Worm (Caenorhabditis elegans): Measurements from ENCODE around the gene abu-10.

abu-10 gene

ce11 chrX:3814827-3815226, 16.8 kb downstream of the abu-10 start:
- TF ChIP-seq him-1 (tag; optimal IDR thresholded peaks at IDR 0.05) (no peak), W03F9.2 (tag; optimal IDR thresholded peaks at IDR 0.05) (no peak), dao-5 (tag; optimal IDR thresholded peaks at IDR 0.05) (no peak)

DNA sequence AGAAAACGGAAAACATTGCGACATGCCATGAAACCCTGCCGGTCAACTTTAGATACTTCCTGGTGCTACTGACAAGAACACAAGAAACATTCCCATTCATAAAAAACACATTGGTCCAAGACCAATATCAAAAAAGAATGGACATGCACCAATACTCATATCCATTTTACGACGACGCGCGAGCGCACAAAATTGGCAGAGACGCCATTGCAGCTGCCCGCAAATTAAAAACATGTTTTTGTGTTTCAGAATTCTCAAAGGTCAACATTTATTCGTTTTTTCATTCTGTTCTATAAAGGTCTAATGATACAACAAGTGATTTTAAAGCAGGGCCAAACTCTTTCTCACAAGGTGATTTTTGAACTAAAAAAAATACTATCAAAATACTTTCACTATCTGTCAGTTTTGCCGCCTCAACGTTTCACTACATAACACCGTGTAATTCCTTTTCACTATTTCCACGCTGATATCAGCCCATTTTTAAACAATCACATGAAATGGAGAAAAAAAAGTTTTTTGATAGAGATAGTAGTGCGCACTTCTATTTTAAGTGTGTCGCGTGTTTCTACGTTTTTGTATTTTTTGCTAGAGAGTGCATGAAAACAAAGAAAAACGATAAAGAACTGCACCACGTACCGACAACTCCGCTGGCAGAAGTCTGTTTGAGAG, 21.0 kb downstream of the abu-10 start:
- TF ChIP-seq W03F9.2 (tag; optimal IDR thresholded peaks at IDR 0.05): no peak
- no peak for TF ChIP-seq him-1 (tag; optimal IDR thresholded peaks at IDR 0.05)
- no peak for TF ChIP-seq dao-5 (tag; optimal IDR thresholded peaks at IDR 0.05)

- no peak for TF ChIP-seq W03F9.2 (tag; optimal IDR thresholded peaks at IDR 0.05)
- no peak for TF ChIP-seq him-1 (tag; optimal IDR thresholded peaks at IDR 0.05)
- TF ChIP-seq dao-5 (tag; optimal IDR thresholded peaks at IDR 0.05): no peak
Observed at ce11 chrX:3819697-3820096, 21.7 kb downstream of the abu-10 start.

DNA sequence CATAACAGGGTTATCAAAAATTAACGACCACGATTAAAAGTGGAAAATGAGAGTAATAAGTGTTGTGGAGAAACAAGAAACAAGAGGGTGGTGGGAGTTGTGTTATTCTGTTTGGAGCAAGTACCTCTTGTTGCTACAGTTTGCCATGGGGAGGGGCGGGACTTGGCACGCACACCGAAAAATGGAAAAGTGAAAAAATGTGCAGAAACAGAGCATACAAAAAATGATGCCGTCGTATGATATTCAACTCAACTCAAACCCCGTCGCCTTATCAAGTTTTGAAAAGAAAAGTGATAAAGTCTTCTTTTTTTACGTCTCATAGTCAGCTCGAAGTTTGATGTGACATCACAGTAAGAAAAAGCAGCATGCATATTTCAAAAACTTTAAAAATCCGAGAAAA, 22.7 kb downstream of the abu-10 start:
- no peak for TF ChIP-seq W03F9.2 (tag; optimal IDR thresholded peaks at IDR 0.05)
- TF ChIP-seq dao-5 (tag; optimal IDR thresholded peaks at IDR 0.05): no peak
- TF ChIP-seq him-1 (tag; optimal IDR thresholded peaks at IDR 0.05): no peak

DNA sequence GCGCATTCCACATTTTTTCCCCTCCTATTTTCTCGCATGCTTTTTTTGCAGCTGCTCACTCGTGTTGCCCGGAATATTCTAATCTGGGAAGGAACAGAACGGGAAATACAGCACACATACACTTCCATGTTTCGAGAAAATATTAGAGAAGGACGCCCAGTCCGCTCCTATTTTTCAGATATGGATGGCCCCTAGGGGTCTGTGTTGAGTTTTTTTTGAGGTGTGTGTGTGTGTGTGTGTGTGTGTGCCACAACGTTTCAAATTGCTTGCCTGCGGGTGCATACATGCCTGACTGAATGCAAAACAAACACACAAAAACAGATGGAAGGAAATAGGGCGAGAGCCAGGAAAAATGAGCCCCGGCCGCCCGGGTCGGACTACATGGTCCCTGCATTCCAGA, 23.6 kb downstream of the abu-10 start:
- TF ChIP-seq dao-5 (tag; optimal IDR thresholded peaks at IDR 0.05) (no peak), W03F9.2 (tag; optimal IDR thresholded peaks at IDR 0.05) (no peak), him-1 (tag; optimal IDR thresholded peaks at IDR 0.05) (no peak)

DNA sequence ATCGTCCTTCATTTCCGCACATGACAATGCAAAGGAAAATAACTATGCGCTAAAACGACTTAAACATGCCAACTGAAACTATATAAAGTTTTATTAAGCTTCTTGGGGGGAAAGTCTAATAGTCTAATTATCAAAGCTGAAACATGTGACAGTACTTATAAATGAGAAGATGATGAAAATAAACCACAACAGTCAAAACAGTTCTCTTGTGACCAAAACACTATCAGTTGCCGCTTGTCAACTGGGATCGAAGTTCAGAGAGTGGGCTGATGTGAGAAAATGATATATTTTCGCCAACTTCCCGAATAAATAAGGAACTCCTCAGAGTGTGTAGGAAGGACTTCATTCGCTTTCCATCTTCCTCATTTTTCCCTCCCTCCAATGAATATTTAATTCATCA, 24.1 kb downstream of the abu-10 start:
- TF ChIP-seq him-1 (tag; optimal IDR thresholded peaks at IDR 0.05): no peak
- no peak for TF ChIP-seq dao-5 (tag; optimal IDR thresholded peaks at IDR 0.05)
- no peak for TF ChIP-seq W03F9.2 (tag; optimal IDR thresholded peaks at IDR 0.05)

DNA sequence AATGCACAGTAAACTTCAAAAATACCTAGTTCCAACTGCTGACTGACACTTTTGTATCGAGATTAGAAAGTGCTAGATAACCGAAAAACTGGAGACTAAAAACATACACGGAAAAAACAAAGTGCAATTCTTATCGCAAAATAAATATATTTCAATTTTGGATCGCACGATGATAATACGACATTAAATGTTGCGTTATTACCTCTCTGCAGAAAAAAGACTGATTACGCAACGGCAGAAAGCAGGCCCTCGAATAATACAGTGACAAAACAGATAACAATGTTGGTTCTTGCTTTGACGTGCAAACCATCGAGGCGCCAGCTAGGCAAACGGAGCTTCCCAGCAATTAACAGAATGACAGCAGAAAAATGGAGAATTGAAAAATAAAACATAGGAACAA, 25.9 kb downstream of the abu-10 start:
- no peak for TF ChIP-seq dao-5 (tag; optimal IDR thresholded peaks at IDR 0.05)
- no peak for TF ChIP-seq him-1 (tag; optimal IDR thresholded peaks at IDR 0.05)
- TF ChIP-seq W03F9.2 (tag; optimal IDR thresholded peaks at IDR 0.05): no peak

DNA sequence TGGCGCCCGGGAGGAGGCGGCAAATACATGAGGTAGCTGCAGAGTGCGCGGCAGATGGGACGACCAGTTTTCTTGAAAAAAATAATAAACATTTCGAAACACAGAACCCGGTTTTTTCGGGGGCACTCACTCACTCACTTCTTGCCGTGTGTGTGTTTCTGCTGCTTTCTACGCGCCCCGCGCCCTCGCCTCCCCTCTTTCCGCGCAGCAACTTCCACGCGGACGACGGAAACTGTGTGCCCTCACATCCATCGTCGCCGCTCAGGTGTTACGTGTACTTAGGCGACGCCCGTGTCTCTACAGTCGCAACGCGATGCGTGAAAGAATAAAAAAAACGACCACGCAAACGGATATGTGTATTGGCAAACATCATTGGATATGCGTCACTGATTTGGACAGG, 26.5 kb downstream of the abu-10 start:
- TF ChIP-seq him-1 (tag; optimal IDR thresholded peaks at IDR 0.05) (no peak), W03F9.2 (tag; optimal IDR thresholded peaks at IDR 0.05) (no peak), dao-5 (tag; optimal IDR thresholded peaks at IDR 0.05) (no peak)

- TF ChIP-seq dao-5 (tag; optimal IDR thresholded peaks at IDR 0.05) (no peak), him-1 (tag; optimal IDR thresholded peaks at IDR 0.05) (no peak), W03F9.2 (tag; optimal IDR thresholded peaks at IDR 0.05) (no peak)
Observed at ce11 chrX:3824907-3825689, 27.1 kb downstream of the abu-10 start.

DNA sequence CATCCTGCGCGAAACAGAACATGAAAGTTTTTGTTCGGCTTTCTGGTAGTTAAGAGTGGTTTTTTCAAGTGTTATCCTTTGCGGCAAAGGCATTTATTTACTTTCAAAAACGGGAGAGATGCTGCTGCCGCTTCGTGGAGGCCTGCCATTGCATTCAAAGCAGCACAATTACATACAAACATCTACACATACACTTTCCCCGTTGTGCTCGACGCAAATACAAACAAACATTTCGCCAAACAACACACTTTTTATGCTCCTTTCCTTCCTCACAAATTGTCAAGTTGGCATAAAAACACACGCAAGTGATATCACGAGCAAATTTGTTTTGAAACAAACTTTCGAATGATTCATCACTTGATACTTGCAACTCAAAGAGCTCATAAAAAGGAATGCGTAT, 28.2 kb downstream of the abu-10 start:
- TF ChIP-seq W03F9.2 (tag; optimal IDR thresholded peaks at IDR 0.05) (no peak), dao-5 (tag; optimal IDR thresholded peaks at IDR 0.05) (no peak), him-1 (tag; optimal IDR thresholded peaks at IDR 0.05) (no peak)

ce11 chrX:3826863-3827262, 28.9 kb downstream of the abu-10 start, which contains the start of gene fkh-9:
fkh-9 (minus strand) TSS chrX:3826963.
- TF ChIP-seq W03F9.2 (tag; optimal IDR thresholded peaks at IDR 0.05) (no peak), him-1 (tag; optimal IDR thresholded peaks at IDR 0.05) (no peak), dao-5 (tag; optimal IDR thresholded peaks at IDR 0.05) (no peak)

- no peak for TF ChIP-seq W03F9.2 (tag; optimal IDR thresholded peaks at IDR 0.05)
- TF ChIP-seq him-1 (tag; optimal IDR thresholded peaks at IDR 0.05): no peak
- TF ChIP-seq dao-5 (tag; optimal IDR thresholded peaks at IDR 0.05): no peak
Observed at ce11 chrX:3827311-3827710, 29.3 kb downstream of the abu-10 start.

DNA sequence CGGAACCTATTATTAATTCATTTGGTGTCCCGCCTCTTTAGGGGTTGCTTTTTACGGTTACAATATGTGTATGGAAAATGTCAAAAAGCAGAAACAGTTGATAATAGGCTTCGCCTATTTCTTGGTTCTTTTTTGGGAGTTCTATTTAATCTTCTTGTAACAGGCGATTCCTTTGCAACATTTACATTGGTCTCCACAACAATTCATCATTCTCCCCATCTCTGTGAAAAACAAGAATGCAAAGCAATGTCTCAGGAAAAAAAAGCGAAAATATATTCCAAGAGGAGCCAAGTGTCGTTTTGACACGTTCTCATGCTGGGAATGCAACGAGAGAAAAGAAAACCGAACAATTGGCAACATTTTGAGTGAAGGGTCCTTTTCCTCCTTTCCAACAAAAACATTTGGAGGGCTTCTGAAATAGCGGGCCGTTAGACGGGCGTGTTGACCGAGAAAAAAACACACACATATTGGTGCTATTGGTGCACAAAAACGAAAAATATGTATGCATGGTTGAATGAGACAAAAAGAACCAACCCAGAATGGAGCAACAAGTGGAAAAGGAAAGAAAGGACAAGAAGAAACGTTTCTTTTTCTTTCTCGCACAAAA, 30.7 kb downstream of the abu-10 start:
- TF ChIP-seq him-1 (tag; optimal IDR thresholded peaks at IDR 0.05): no peak

DNA sequence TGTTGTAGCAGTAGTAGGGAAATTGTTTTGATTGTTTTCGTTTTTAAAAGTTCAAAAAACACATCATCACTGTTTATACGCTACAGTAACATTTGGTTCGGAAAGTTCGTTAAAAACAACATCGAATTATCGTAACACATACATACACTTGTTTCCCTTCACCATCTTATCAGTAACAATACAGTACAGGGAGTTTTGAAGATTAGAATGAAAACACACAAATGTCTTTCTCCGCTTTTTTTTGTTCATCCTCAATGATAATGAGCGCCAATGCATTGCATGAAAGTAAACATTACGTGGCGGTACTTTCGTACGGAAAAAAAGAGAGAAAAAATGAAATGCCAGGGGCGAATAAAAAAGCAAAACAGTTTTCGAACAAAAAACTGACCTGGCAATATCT, 31.6 kb downstream of the abu-10 start:
- TF ChIP-seq dao-5 (tag; optimal IDR thresholded peaks at IDR 0.05) (no peak), W03F9.2 (tag; optimal IDR thresholded peaks at IDR 0.05) (no peak), him-1 (tag; optimal IDR thresholded peaks at IDR 0.05) (no peak)
